Worm (Caenorhabditis elegans): Measurements from ENCODE around the gene nsph-4.2.
"Not testable (repeated sequence)": the region's sequence is repeated elsewhere in the genome, so short reads cannot be mapped to it uniquely, and the experiment has no call there.

ce11 chrIV:5225277-5225822 is 6.8 kb downstream of the nsph-4.2 start, which contains the start of gene cylc-1:
- TF ChIP-seq unc-62 (GFP tag; optimal IDR thresholded peaks at IDR 0.05); snpc-4 (tag; optimal IDR thresholded peaks at IDR 0.05); sptf-1 (tag; optimal IDR thresholded peaks at IDR 0.05); ces-1 (GFP tag; optimal IDR thresholded peaks at IDR 0.05): not testable (repeated sequence)
